Worm (Caenorhabditis elegans) whole organism, mixed stage, embryonic: Measurements from ENCODE around the gene bli-1.

Source experiments
- M03D4.4 ChIP-seq: sonication (generic microtip); optimal IDR thresholded peaks from 2 replicates; lab custom pipeline; 2017; ENCODE audit warnings: mild to moderate bottlenecking, missing genetic modification characterization, missing compliant biosample characterization
- bed-3 ChIP-seq: fragments of 200-800 bp; sonication (Bioruptor generic); optimal IDR thresholded peaks from 3 replicates; lab custom pipeline; 2018; ENCODE audit warnings: mild to moderate bottlenecking, missing genetic modification characterization, moderate library complexity, missing compliant biosample characterization
- blmp-1 ChIP-seq: fragments of 150-350 bp; optimal IDR thresholded peaks from 2 replicates; lab custom pipeline; 2014; ENCODE audit warnings: missing biosample characterization, missing genetic modification characterization
- ceh-39 ChIP-seq: fragments of 150-350 bp; optimal IDR thresholded peaks from 2 replicates; lab custom pipeline; 2014; ENCODE audit warnings: missing biosample characterization, missing genetic modification characterization
- ceh-83 ChIP-seq: fragments of 200-800 bp; sonication (Bioruptor generic); optimal IDR thresholded peaks from 2 replicates; lab custom pipeline; 2018; ENCODE audit warnings: mild to moderate bottlenecking, missing genetic modification characterization, missing compliant biosample characterization
- ces-1 ChIP-seq: fragments of 150-350 bp; optimal IDR thresholded peaks from 2 replicates; lab custom pipeline; 2014; ENCODE audit warnings: missing biosample characterization, missing genetic modification reagents, missing genetic modification characterization
- cnd-1 ChIP-seq: fragments of 200-800 bp; sonication (Bioruptor generic); optimal IDR thresholded peaks from 2 replicates; lab custom pipeline; 2018; ENCODE audit warnings: mild to moderate bottlenecking, missing genetic modification characterization, missing compliant biosample characterization
- drap-1 ChIP-seq: fragments of 200-800 bp; sonication (Bioruptor generic); optimal IDR thresholded peaks from 3 replicates; lab custom pipeline; 2018; ENCODE audit warnings: mild to moderate bottlenecking, missing genetic modification characterization, missing compliant biosample characterization
- elt-1 ChIP-seq: sonication (generic microtip); optimal IDR thresholded peaks from 2 replicates; lab custom pipeline; 2017; ENCODE audit warnings: missing genetic modification characterization, mild to moderate bottlenecking, missing compliant biosample characterization, antibody characterized with exemption, moderate library complexity, borderline replicate concordance; ENCODE audit not compliant: insufficient read depth
- elt-3 ChIP-seq: fragments of 150-350 bp; optimal IDR thresholded peaks from 2 replicates; lab custom pipeline; 2014; ENCODE audit warnings: missing biosample characterization, missing genetic modification characterization
- ham-2 ChIP-seq: fragments of 200-800 bp; sonication (Bioruptor generic); optimal IDR thresholded peaks from 2 replicates; lab custom pipeline; 2018; ENCODE audit warnings: mild to moderate bottlenecking, missing genetic modification characterization, missing compliant biosample characterization
- hlh-1 ChIP-seq: fragments of 150-350 bp; optimal IDR thresholded peaks from 2 replicates; lab custom pipeline; 2014; ENCODE audit warnings: missing biosample characterization, missing genetic modification reagents, missing genetic modification characterization
- lin-13 ChIP-seq: fragments of 150-350 bp; optimal IDR thresholded peaks from 2 replicates; lab custom pipeline; 2014; ENCODE audit warnings: missing biosample characterization, missing genetic modification characterization
- lin-32 ChIP-seq: fragments of 200-800 bp; sonication (Bioruptor generic); optimal IDR thresholded peaks from 2 replicates; lab custom pipeline; 2018; ENCODE audit warnings: mild to moderate bottlenecking, missing genetic modification characterization, missing compliant biosample characterization
- lsy-2 ChIP-seq: fragments of 150-350 bp; optimal IDR thresholded peaks from 2 replicates; lab custom pipeline; 2014; ENCODE audit warnings: missing biosample characterization, missing genetic modification characterization
- mab-5 ChIP-seq: fragments of 150-350 bp; optimal IDR thresholded peaks from 2 replicates; lab custom pipeline; 2014; ENCODE audit warnings: missing biosample characterization, missing genetic modification characterization
- mep-1 ChIP-seq: fragments of 150-350 bp; optimal IDR thresholded peaks from 2 replicates; lab custom pipeline; 2017; ENCODE audit warnings: missing biosample characterization, missing genetic modification reagents, missing genetic modification characterization, inconsistent platforms
- mls-2 ChIP-seq: sonication (generic microtip); optimal IDR thresholded peaks from 2 replicates; lab custom pipeline; 2016; ENCODE audit warnings: mild to moderate bottlenecking, missing genetic modification characterization, moderate library complexity, missing compliant biosample characterization
- nhr-12 ChIP-seq: fragments of 150-350 bp; optimal IDR thresholded peaks from 2 replicates; lab custom pipeline; 2014; ENCODE audit warnings: missing biosample characterization, missing genetic modification characterization
- nhr-2 ChIP-seq: fragments of 150-350 bp; optimal IDR thresholded peaks from 2 replicates; lab custom pipeline; 2014; ENCODE audit warnings: missing biosample characterization, missing genetic modification characterization
- nhr-28 ChIP-seq: fragments of 150-350 bp; optimal IDR thresholded peaks from 2 replicates; lab custom pipeline; 2014; ENCODE audit warnings: missing biosample characterization, missing genetic modification characterization
- pha-4 ChIP-seq: fragments of 150-350 bp; optimal IDR thresholded peaks from 2 replicates; lab custom pipeline; 2018; ENCODE audit warnings: missing biosample characterization, missing genetic modification reagents, missing genetic modification characterization
- sem-2 ChIP-seq: fragments of 200-800 bp; sonication (Bioruptor generic); optimal IDR thresholded peaks from 2 replicates; lab custom pipeline; 2018; ENCODE audit warnings: mild to moderate bottlenecking, missing genetic modification characterization, missing compliant biosample characterization
- sptf-1 ChIP-seq: sonication (generic microtip); optimal IDR thresholded peaks from 2 replicates; lab custom pipeline; 2017; ENCODE audit warnings: mild to moderate bottlenecking, missing genetic modification characterization, moderate library complexity, missing compliant biosample characterization
- tbx-8 ChIP-seq: fragments of 200-800 bp; sonication (Bioruptor generic); optimal IDR thresholded peaks from 2 replicates; lab custom pipeline; 2018; ENCODE audit warnings: mild to moderate bottlenecking, missing genetic modification characterization, moderate library complexity, missing compliant biosample characterization
- unc-120 ChIP-seq: sonication (generic microtip); optimal IDR thresholded peaks from 2 replicates; lab custom pipeline; 2017; ENCODE audit warnings: missing genetic modification characterization, missing compliant biosample characterization; ENCODE audit not compliant: poor library complexity, severe bottlenecking
- unc-39 ChIP-seq: fragments of 150-350 bp; optimal IDR thresholded peaks from 2 replicates; lab custom pipeline; 2014; ENCODE audit warnings: missing biosample characterization, missing genetic modification characterization
- unc-62 ChIP-seq: fragments of 150-350 bp; optimal IDR thresholded peaks from 2 replicates; lab custom pipeline; 2014; ENCODE audit warnings: missing biosample characterization, missing genetic modification reagents, missing genetic modification characterization
- zip-8 ChIP-seq: fragments of 150-350 bp; optimal IDR thresholded peaks from 2 replicates; lab custom pipeline; 2014; ENCODE audit warnings: missing biosample characterization, missing genetic modification characterization
- ztf-11 ChIP-seq: fragments of 150-350 bp; optimal IDR thresholded peaks from 2 replicates; lab custom pipeline; 2014; ENCODE audit warnings: missing biosample characterization, missing genetic modification characterization

bli-1 gene

DNA sequence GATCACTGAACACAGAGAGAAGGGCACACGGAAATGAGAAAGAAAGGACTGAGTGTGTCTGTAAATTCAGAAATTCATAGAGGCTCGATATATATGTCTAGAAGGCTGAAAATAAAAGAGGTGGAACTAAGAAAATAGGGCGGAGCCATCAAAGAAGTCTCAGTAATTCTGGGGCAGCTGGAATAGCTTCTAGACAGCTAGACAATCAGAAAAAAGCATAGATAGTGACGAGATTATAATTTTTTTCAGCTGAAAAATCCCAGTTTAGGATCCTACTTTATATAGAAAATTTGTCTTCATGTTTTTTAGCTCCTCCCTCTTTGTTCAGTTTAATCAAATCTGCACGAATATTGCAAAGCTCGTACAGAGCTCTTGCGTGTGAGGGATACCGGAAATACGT, 43.7 kb upstream of the bli-1 start, which contains the start of gene D2089.3:
D2089.3 (minus strand) TSS at position 101 of the 400 bp plus-strand sequence.
- TF ChIP-seq lsy-2 (tag; lab: Kevin White, UChicago) (no peak), blmp-1 (no peak), ztf-11 (tag; lab: Kevin White, UChicago) (no peak), tbx-8 (GFP tag; lab: Kevin White, UChicago) (no peak), elt-1 (no peak), sem-2 (GFP tag; lab: Kevin White, UChicago) (no peak), bed-3 (GFP tag; lab: Kevin White, UChicago) (no peak), nhr-12 (tag; lab: Kevin White, UChicago) (no peak)

DNA sequence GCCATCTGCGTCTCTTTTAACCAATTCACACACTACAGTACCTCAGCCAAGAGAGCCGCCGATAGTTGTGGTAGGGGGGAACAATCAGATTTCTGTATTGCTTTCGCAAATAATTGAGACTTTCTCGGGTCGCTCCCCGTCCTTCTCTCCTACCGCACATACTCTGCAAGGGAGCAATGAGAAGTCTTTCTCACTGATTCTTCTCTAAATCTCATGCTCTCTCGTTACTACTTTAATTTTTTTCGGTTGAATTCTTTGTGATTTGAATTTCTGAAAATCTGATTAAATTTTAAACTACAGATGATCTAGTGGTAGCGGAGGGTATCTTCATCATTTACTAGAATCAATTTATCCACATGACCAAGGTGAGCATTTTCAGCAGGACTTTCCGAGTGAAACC, 33.5 kb upstream of the bli-1 start, which contains the start of gene ptb-1:
ptb-1 (plus strand) TSS at position 301 of the 400 bp plus-strand sequence.
- no peak for TF ChIP-seq pha-4 (tag; lab: Kevin White, UChicago)
- no peak for TF ChIP-seq unc-39
- no peak for TF ChIP-seq nhr-2
- TF ChIP-seq lin-32 (GFP tag; lab: Kevin White, UChicago): no peak
- no peak for TF ChIP-seq ham-2 (GFP tag; lab: Kevin White, UChicago)

DNA sequence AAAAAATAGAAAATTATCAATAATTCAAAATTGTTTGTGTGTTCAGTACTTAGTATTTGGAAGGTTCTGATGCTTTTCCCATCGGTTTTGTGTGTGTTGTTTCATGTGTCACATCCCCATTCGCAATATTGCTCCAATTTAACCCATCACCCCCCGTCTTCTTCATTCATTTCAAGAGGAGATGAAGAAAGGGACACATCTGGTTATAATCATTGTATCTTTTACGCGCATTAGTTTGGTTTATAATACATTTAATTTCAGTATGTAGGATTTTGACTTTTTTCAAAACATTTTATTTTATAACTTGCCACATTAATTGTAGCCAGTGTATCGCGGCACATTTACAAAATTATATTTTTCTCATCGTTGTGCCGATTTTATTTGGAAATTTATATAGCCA, 28.6 kb upstream of the bli-1 start:
- TF ChIP-seq mls-2 (tag; lab: Kevin White, UChicago): no peak
- TF ChIP-seq ceh-83 (GFP tag; lab: Kevin White, UChicago): no peak
- no peak for TF ChIP-seq nhr-28
- no peak for TF ChIP-seq cnd-1 (tag; lab: Kevin White, UChicago)
- TF ChIP-seq unc-120: no peak
- TF ChIP-seq ces-1 (GFP tag; lab: Kevin White, UChicago): peak; percentile 1
- TF ChIP-seq, all 35 proteins: peak for 1

ce11 chrII:10680614-10681013, 28.1 kb upstream of the bli-1 start:
- TF ChIP-seq mep-1 (tag; lab: Kevin White, UChicago) (no peak), ces-1 (GFP tag; lab: Kevin White, UChicago) (peak; percentile 63)

DNA sequence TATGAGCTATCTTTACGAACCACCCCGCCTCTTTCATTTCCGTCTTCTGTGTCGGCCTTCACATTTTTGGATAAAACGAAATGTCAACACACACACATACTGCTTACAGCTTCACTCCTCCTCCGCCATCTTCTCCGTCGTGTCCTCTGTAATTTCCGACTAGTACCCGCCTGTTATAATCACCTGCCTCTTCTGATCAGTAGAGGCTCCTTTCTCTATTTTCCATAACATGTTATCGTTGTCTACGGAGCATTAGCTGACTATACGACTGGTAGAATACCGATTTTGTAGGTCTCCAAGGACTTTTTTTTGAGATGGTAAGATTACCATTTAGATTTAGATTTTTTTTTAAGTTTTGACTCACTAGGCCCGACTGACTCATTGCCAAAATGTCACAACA, 23.8 kb upstream of the bli-1 start:
- TF ChIP-seq elt-3 (tag; lab: Kevin White, UChicago) (no peak), pha-4 (tag; lab: Kevin White, UChicago) (no peak), lsy-2 (tag; lab: Kevin White, UChicago) (no peak), hlh-1 (no peak), mls-2 (tag; lab: Kevin White, UChicago) (no peak), blmp-1 (no peak)

DNA sequence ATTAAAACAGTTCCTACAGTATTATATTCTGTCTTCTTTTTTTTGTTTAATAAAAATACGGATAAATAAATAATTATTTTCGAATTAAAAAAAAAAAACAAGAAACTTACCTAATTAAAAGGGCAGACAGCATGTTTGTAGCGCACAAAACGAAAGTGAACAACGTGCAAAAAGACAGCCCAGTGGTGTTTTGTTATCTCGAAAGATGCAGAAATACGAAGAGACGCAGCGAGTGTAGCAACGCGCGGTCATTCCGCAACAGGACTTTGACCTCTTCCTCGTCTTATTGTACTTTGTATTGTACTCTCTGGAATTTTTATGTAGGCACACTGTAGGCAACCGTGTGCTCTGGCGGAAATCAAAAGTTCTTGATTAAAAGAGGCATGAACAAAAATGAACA, 15.1 kb upstream of the bli-1 start, which contains the start of gene gbh-1:
gbh-1 (minus strand) TSS at position 149 of the 400 bp plus-strand sequence.
- TF ChIP-seq unc-120 (no peak), bed-3 (GFP tag; lab: Kevin White, UChicago) (no peak), ceh-83 (GFP tag; lab: Kevin White, UChicago) (no peak), ceh-39 (no peak), nhr-12 (tag; lab: Kevin White, UChicago) (no peak), elt-1 (no peak), M03D4.4 (tag; lab: Kevin White, UChicago) (no peak), mls-2 (tag; lab: Kevin White, UChicago) (no peak), unc-62 (GFP tag; lab: Kevin White, UChicago) (no peak), nhr-28 (no peak), lin-13 (tag; lab: Kevin White, UChicago) (no peak), mep-1 (tag; lab: Kevin White, UChicago) (no peak), ztf-11 (tag; lab: Kevin White, UChicago) (no peak), sptf-1 (tag; lab: Kevin White, UChicago) (no peak)

DNA sequence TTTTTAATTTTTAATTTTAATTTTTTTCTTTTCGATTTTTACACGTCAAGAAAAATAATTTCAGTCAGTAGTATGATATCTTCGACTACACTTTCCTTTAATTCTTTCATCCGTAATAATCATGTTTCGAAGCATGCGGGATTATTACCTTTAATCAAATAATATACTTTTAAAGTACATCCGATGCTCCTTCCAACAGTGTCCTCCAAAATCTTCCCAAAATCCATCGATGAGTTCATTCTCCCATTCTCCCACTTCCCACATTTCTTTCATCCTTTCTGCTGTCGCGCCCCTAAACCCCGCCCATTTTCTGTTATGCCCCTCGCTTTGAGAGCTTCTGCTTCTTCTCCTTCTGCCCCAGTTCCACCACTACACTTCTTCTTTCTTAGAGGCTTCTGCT, 14.0 kb upstream of the bli-1 start, which contains the start of gene lgc-57:
lgc-57 (plus strand) TSS at position 301 of the 400 bp plus-strand sequence.
- TF ChIP-seq bed-3 (GFP tag; lab: Kevin White, UChicago) (no peak), tbx-8 (GFP tag; lab: Kevin White, UChicago) (no peak), ham-2 (GFP tag; lab: Kevin White, UChicago) (no peak), lin-13 (tag; lab: Kevin White, UChicago) (no peak), nhr-28 (no peak), unc-39 (no peak), elt-1 (no peak), nhr-12 (tag; lab: Kevin White, UChicago) (no peak), sem-2 (GFP tag; lab: Kevin White, UChicago) (no peak), zip-8 (tag; lab: Kevin White, UChicago) (no peak), drap-1 (GFP tag; lab: Kevin White, UChicago) (no peak), cnd-1 (tag; lab: Kevin White, UChicago) (no peak), mab-5 (tag; lab: Kevin White, UChicago) (no peak), mls-2 (tag; lab: Kevin White, UChicago) (no peak), nhr-2 (no peak), ces-1 (GFP tag; lab: Kevin White, UChicago) (no peak), M03D4.4 (tag; lab: Kevin White, UChicago) (no peak), elt-3 (tag; lab: Kevin White, UChicago) (no peak)
- TF ChIP-seq, all 35 proteins: peak for 0
